Worm (Caenorhabditis elegans) whole organism, L3 larva: Measurements from ENCODE around the gene gpa-13.

Experiments used
- R02D3.7 ChIP-seq: fragments of 150-350 bp; optimal IDR thresholded peaks from 2 replicates; lab custom pipeline; 2014; ENCODE audit warnings: missing biosample characterization, missing genetic modification characterization
- ZK546.5 ChIP-seq: sonication (generic microtip); optimal IDR thresholded peaks from 2 replicates; lab custom pipeline; 2017; ENCODE audit warnings: missing biosample characterization, missing genetic modification characterization
- ama-1 ChIP-seq: fragments of 150-350 bp; optimal IDR thresholded peaks from 2 replicates; lab custom pipeline; 2018
- ceh-28 ChIP-seq: fragments of 150-350 bp; optimal IDR thresholded peaks from 2 replicates; lab custom pipeline; 2014; ENCODE audit warnings: missing biosample characterization, missing genetic modification reagents, missing genetic modification characterization
- ceh-82 ChIP-seq: fragments of 150-350 bp; optimal IDR thresholded peaks from 2 replicates; lab custom pipeline; 2014; ENCODE audit warnings: missing biosample characterization, missing genetic modification characterization
- ceh-9 ChIP-seq: sonication (generic microtip); optimal IDR thresholded peaks from 2 replicates; lab custom pipeline; 2018; ENCODE audit warnings: missing biosample characterization, missing genetic modification characterization
- daf-12 ChIP-seq: fragments of 150-350 bp; optimal IDR thresholded peaks from 2 replicates; lab custom pipeline; 2014; ENCODE audit warnings: missing biosample characterization, missing genetic modification reagents, missing genetic modification characterization
- egl-27 ChIP-seq: sonication (generic microtip); optimal IDR thresholded peaks from 4 replicates; lab custom pipeline; 2017; ENCODE audit warnings: missing biosample characterization, missing genetic modification reagents, missing genetic modification characterization
- elt-1 ChIP-seq: fragments of 150-350 bp; optimal IDR thresholded peaks from 2 replicates; lab custom pipeline; 2014; ENCODE audit warnings: missing biosample characterization, missing genetic modification characterization
- elt-2 ChIP-seq: sonication (generic microtip); optimal IDR thresholded peaks from 2 replicates; lab custom pipeline; 2016; ENCODE audit warnings: missing genetic modification reagents, mild to moderate bottlenecking, missing genetic modification characterization, missing compliant biosample characterization
- elt-3 ChIP-seq, 3 experiments: fragments of 150-350 bp in 1 of 3; sonication (generic microtip) in 2 of 3; optimal IDR thresholded peaks; 2 replicates in 2 of 3; 4 replicates in 1 of 3; lab custom pipeline; 2014 to 2017; ENCODE audit warnings: missing biosample characterization in 3 of 3, missing genetic modification characterization in 3 of 3
- eor-1 ChIP-seq, 2 experiments: fragments of 150-350 bp; optimal IDR thresholded peaks; 2 replicates each; lab custom pipeline; 2014 to 2018; ENCODE audit warnings: missing biosample characterization in 2 of 2, missing genetic modification characterization in 2 of 2
- fkh-10 ChIP-seq: sonication (generic microtip); optimal IDR thresholded peaks from 2 replicates; lab custom pipeline; 2017; ENCODE audit warnings: missing biosample characterization, missing genetic modification reagents, missing genetic modification characterization
- hmg-11 ChIP-seq: sonication (generic microtip); optimal IDR thresholded peaks from 2 replicates; lab custom pipeline; 2016; ENCODE audit warnings: missing genetic modification characterization, missing compliant biosample characterization
- jun-1 ChIP-seq: fragments of 150-350 bp; optimal IDR thresholded peaks from 2 replicates; lab custom pipeline; 2014; ENCODE audit warnings: missing biosample characterization, missing genetic modification reagents, missing genetic modification characterization
- lin-39 ChIP-seq: fragments of 150-350 bp; optimal IDR thresholded peaks from 2 replicates; lab custom pipeline; 2018; ENCODE audit warnings: missing biosample characterization, missing genetic modification reagents, missing genetic modification characterization
- mdl-1 ChIP-seq: fragments of 150-350 bp; optimal IDR thresholded peaks from 2 replicates; lab custom pipeline; 2014; ENCODE audit warnings: missing biosample characterization, missing genetic modification characterization
- nfya-1 ChIP-seq: sonication (generic microtip); optimal IDR thresholded peaks from 2 replicates; lab custom pipeline; 2017; ENCODE audit warnings: missing genetic modification characterization, mild to moderate bottlenecking, missing compliant biosample characterization, antibody characterized with exemption, moderate library complexity; ENCODE audit not compliant: insufficient read depth
- nhr-12 ChIP-seq: fragments of 150-350 bp; optimal IDR thresholded peaks from 2 replicates; lab custom pipeline; 2014; ENCODE audit warnings: missing biosample characterization, missing genetic modification characterization
- nhr-23 ChIP-seq: fragments of 150-350 bp; optimal IDR thresholded peaks from 2 replicates; lab custom pipeline; 2014; ENCODE audit warnings: missing biosample characterization, missing genetic modification reagents, missing genetic modification characterization
- nhr-237 ChIP-seq: fragments of 150-350 bp; optimal IDR thresholded peaks from 2 replicates; lab custom pipeline; 2014; ENCODE audit warnings: missing biosample characterization, missing genetic modification characterization
- nhr-43 ChIP-seq: sonication (generic microtip); optimal IDR thresholded peaks from 2 replicates; lab custom pipeline; 2016; ENCODE audit warnings: mild to moderate bottlenecking, missing genetic modification characterization, missing compliant biosample characterization; ENCODE audit not compliant: poor library complexity, severe bottlenecking
- nhr-67 ChIP-seq: fragments of 150-350 bp; optimal IDR thresholded peaks from 2 replicates; lab custom pipeline; 2014; ENCODE audit warnings: missing biosample characterization, missing genetic modification characterization
- nhr-76 ChIP-seq: fragments of 150-350 bp; sonication (generic microtip); optimal IDR thresholded peaks from 5 replicates; lab custom pipeline; 2014; ENCODE audit warnings: missing biosample characterization, missing genetic modification characterization
- pha-4 ChIP-seq: fragments of 150-350 bp; optimal IDR thresholded peaks from 2 replicates; lab custom pipeline; 2014; ENCODE audit warnings: missing biosample characterization, missing genetic modification reagents, missing genetic modification characterization
- pqm-1 ChIP-seq: fragments of 150-350 bp; optimal IDR thresholded peaks from 2 replicates; lab custom pipeline; 2017; ENCODE audit warnings: missing biosample characterization, missing genetic modification characterization, inconsistent platforms
- sea-2 ChIP-seq: fragments of 150-350 bp; sonication (generic microtip); optimal IDR thresholded peaks from 4 replicates; lab custom pipeline; 2014; ENCODE audit warnings: missing biosample characterization, missing genetic modification reagents, missing genetic modification characterization
- skn-1 ChIP-seq: fragments of 150-350 bp; optimal IDR thresholded peaks from 2 replicates; lab custom pipeline; 2014; ENCODE audit warnings: missing biosample characterization, missing genetic modification characterization
- unc-39 ChIP-seq: sonication (generic microtip); optimal IDR thresholded peaks from 4 replicates; lab custom pipeline; 2017; ENCODE audit warnings: missing biosample characterization, missing genetic modification characterization
- unc-62 ChIP-seq: fragments of 150-350 bp; sonication (generic microtip); optimal IDR thresholded peaks from 4 replicates; lab custom pipeline; 2014; ENCODE audit warnings: missing biosample characterization, missing genetic modification reagents, missing genetic modification characterization
- zag-1 ChIP-seq: fragments of 150-350 bp; optimal IDR thresholded peaks from 2 replicates; lab custom pipeline; 2014; ENCODE audit warnings: missing biosample characterization, missing genetic modification characterization
- ztf-11 ChIP-seq: fragments of 150-350 bp; optimal IDR thresholded peaks from 2 replicates; lab custom pipeline; 2014; ENCODE audit warnings: missing biosample characterization, missing genetic modification characterization
- ztf-4 ChIP-seq: fragments of 150-350 bp; optimal IDR thresholded peaks from 2 replicates; lab custom pipeline; 2014; ENCODE audit warnings: missing biosample characterization, missing genetic modification characterization

The gpa-13 gene

ce11 chrV:12744979-12745378 is 9.8 kb downstream of the gpa-13 start, which contains the start of gene C15C8.7:
TSS of gene C15C8.7 (minus strand) at chrV:12745050.
- TF ChIP-seq elt-2 (peak; percentile 92), pqm-1 (tag; lab: Kevin White, UChicago) (peak; percentile 42), zag-1 (tag; lab: Kevin White, UChicago) (no peak), ztf-11 (tag; lab: Kevin White, UChicago) (no peak), ceh-82 (tag; lab: Kevin White, UChicago) (no peak), mdl-1 (tag; lab: Kevin White, UChicago) (no peak), ceh-9 (tag; lab: Kevin White, UChicago) (no peak)

- TF ChIP-seq elt-2 (peak; percentile 28), ama-1 (lab: Kevin White, UChicago) (no peak), ztf-4 (tag; lab: Kevin White, UChicago) (no peak), nhr-237 (no peak), fkh-10 (GFP tag; lab: Kevin White, UChicago) (no peak), nfya-1 (no peak)
- TF ChIP-seq, all 47 proteins: peak for 1
Observed at ce11 chrV:12743778-12744502, 10.8 kb downstream of the gpa-13 start.

- TF ChIP-seq ZK546.5 (tag; lab: Kevin White, UChicago) (no peak), skn-1 (tag; lab: Kevin White, UChicago) (peak; percentile 62), nhr-237 (no peak), elt-2 (peak; percentile 95), lin-39 (tag; lab: Kevin White, UChicago) (no peak), eor-1 (tag; optimal IDR thresholded peaks at IDR 0.05; lab: Kevin White, UChicago) (no peak), R02D3.7 (tag; lab: Kevin White, UChicago) (no peak), nfya-1 (no peak), nhr-12 (no peak), hmg-11 (no peak), ceh-28 (tag; lab: Kevin White, UChicago) (no peak), nhr-67 (tag; lab: Kevin White, UChicago) (no peak), unc-39 (no peak), daf-12 (tag; lab: Kevin White, UChicago) (no peak), sea-2 (GFP tag; lab: Kevin White, UChicago) (no peak), unc-62 (no peak), nhr-43 (tag; lab: Kevin White, UChicago) (no peak)
Observed at ce11 chrV:12741684-12742083, 13.1 kb downstream of the gpa-13 start, which contains the start of gene hrg-7. TSS of gene hrg-7 (plus strand) at chrV:12742041.

ce11 chrV:12736166-12736753 is 18.5 kb downstream of the gpa-13 start, which contains the start of gene cky-1:
TSS of gene cky-1 (plus strand) at chrV:12736703.
- no peak for TF ChIP-seq nhr-76 (tag; lab: Kevin White, UChicago)
- peak; percentile 19 for TF ChIP-seq pha-4 (tag; lab: Kevin White, UChicago)

- TF ChIP-seq fkh-10 (GFP tag; lab: Kevin White, UChicago) (no peak), pqm-1 (tag; lab: Kevin White, UChicago) (peak; percentile 86), jun-1 (peak; percentile 54), ZK546.5 (tag; lab: Kevin White, UChicago) (no peak), unc-39 (no peak), elt-2 (peak; percentile 79), nhr-23 (tag; lab: Kevin White, UChicago) (no peak), egl-27 (tag; lab: Kevin White, UChicago) (no peak), mdl-1 (tag; lab: Kevin White, UChicago) (no peak), elt-1 (no peak), pha-4 (tag; lab: Kevin White, UChicago) (peak; percentile 12), elt-3 (tag; optimal IDR thresholded peaks at IDR 0.05; lab: Kevin White, UChicago) (peak in 1 of 3 experiments; percentile 26)
Observed at ce11 chrV:12733465-12734248, 21.1 kb downstream of the gpa-13 start, which contains the start of the genes dhs-21 and xbx-9. TSS of gene dhs-21 (minus strand) at chrV:12733645. TSS of gene xbx-9 (plus strand) at chrV:12734198.
